Fruit fly (Drosophila melanogaster): ENCODE results near the gene Neurl4.

DNA sequence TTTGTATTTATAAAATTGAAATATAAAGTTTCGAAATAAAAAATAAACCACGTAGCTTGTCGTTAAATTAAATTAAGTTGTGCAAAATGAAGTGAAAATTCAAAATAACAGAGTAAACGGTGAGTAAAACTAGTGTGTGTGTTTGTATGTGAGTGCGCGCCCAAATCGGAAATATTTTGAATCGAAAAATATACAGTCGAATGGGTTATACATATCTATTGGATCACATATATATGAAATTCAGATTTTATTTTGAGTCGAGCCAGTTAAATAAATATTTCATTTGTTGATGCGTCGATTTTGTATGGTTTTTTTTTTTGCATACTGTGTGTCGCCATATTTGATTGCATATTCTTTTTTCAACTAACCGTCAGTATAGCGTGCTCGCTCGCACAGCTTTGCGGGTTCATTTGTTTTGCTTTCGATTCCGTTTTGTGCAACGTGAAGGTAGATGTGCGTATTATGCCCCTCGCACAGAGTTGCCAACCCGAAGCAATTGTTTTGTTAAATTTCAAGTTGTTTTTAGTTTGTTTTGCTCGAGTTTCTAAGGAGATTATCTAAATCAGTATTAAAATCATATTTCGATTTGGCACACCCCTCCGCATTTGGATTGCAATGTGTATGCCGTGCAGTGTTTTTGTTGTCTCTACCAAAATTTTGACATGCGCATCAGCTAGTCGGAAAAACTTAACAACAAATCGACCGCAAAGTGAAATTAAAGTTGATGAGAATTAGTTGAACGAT is 46.2 kb downstream of the Neurl4 start:
- TF ChIP-seq pad (GFP tag; optimal IDR thresholded peaks at IDR 0.05) (no peak), CG7045 (GFP tag; optimal IDR thresholded peaks at IDR 0.05) (no peak), CG7101 (tag; optimal IDR thresholded peaks at IDR 0.05) (no peak), Hr96 (GFP tag; optimal IDR thresholded peaks at IDR 0.05) (no peak), cnc (optimal IDR thresholded peaks at IDR 0.05) (no peak), bab1 (GFP tag; optimal IDR thresholded peaks at IDR 0.05) (no peak)

All from whole organism, adult.